Fruit fly (Drosophila melanogaster) whole organism, prepupa: ENCODE measurements around the gene CG42680.

Experiments
- CG10631 ChIP-seq: fragments of 200-800 bp; sonication (Bioruptor generic); optimal IDR thresholded peaks from 2 replicates; lab custom pipeline; 2016; ENCODE audit warnings: missing biosample characterization, missing genetic modification characterization
- CG11902 ChIP-seq: fragments of 200-800 bp; sonication (Bioruptor generic); optimal IDR thresholded peaks from 3 replicates; lab custom pipeline; 2016; ENCODE audit warnings: missing biosample characterization, missing genetic modification characterization
- CG15336 ChIP-seq: fragments of 200-800 bp; sonication (Bioruptor generic); IDR thresholded peaks from 2 replicates; pipeline ENCODE4 v1.3.6; 2022; ENCODE audit warnings: missing biosample characterization, missing genetic modification characterization
- CG1621 ChIP-seq: fragments of 200-800 bp; sonication (Bioruptor generic); optimal IDR thresholded peaks from 3 replicates; lab custom pipeline; 2018; ENCODE audit warnings: missing biosample characterization, mild to moderate bottlenecking, missing genetic modification characterization
- CG16779 ChIP-seq: fragments of 200-800 bp; sonication (Bioruptor generic); optimal IDR thresholded peaks from 3 replicates; lab custom pipeline; 2017; ENCODE audit warnings: missing biosample characterization, mild to moderate bottlenecking, missing genetic modification characterization
- CG3032 ChIP-seq: fragments of 200-800 bp; optimal IDR thresholded peaks from 2 replicates; lab custom pipeline; 2019; ENCODE audit warnings: missing biosample characterization, mild to moderate bottlenecking, missing genetic modification characterization, moderate library complexity
- CG34406 ChIP-seq: fragments of 200-800 bp; sonication (Bioruptor generic); optimal IDR thresholded peaks from 3 replicates; lab custom pipeline; 2016; ENCODE audit warnings: missing biosample characterization, missing genetic modification characterization
- CG3919 ChIP-seq: fragments of 200-800 bp; sonication (Bioruptor generic); optimal IDR thresholded peaks from 3 replicates; lab custom pipeline; 2016; ENCODE audit warnings: missing biosample characterization, missing genetic modification characterization
- CG4318 ChIP-seq: fragments of 200-800 bp; sonication (Bioruptor generic); optimal IDR thresholded peaks from 3 replicates; lab custom pipeline; 2017; ENCODE audit warnings: missing biosample characterization, mild to moderate bottlenecking, missing genetic modification characterization
- CG6163 ChIP-seq: fragments of 200-800 bp; sonication (Bioruptor generic); IDR thresholded peaks from 3 replicates; pipeline ENCODE4 v1.3.6; 2022; ENCODE audit warnings: missing biosample characterization, missing genetic modification characterization
- CG6276 ChIP-seq: fragments of 200-800 bp; sonication (Bioruptor generic); optimal IDR thresholded peaks from 2 replicates; lab custom pipeline; 2017; ENCODE audit warnings: missing biosample characterization, mild to moderate bottlenecking, missing genetic modification characterization
- CG6792 ChIP-seq: fragments of 200-800 bp; sonication (Bioruptor generic); optimal IDR thresholded peaks from 3 replicates; lab custom pipeline; 2016; ENCODE audit warnings: missing biosample characterization, missing genetic modification characterization
- CG6808 ChIP-seq: fragments of 200-800 bp; sonication (Bioruptor generic); optimal IDR thresholded peaks from 3 replicates; lab custom pipeline; 2017; ENCODE audit warnings: missing biosample characterization, missing genetic modification characterization, mild to moderate bottlenecking, moderate library complexity, missing genetic modification reagents
- CG6854 ChIP-seq: fragments of 200-800 bp; sonication (Bioruptor generic); optimal IDR thresholded peaks from 2 replicates; lab custom pipeline; 2017; ENCODE audit warnings: missing biosample characterization, mild to moderate bottlenecking, missing genetic modification characterization
- CG8319 ChIP-seq: fragments of 200-800 bp; sonication (Bioruptor generic); optimal IDR thresholded peaks from 3 replicates; lab custom pipeline; 2016; ENCODE audit warnings: missing biosample characterization, missing genetic modification characterization
- CG8632 ChIP-seq: fragments of 200-800 bp; sonication (Bioruptor generic); optimal IDR thresholded peaks from 3 replicates; lab custom pipeline; 2016; ENCODE audit warnings: missing biosample characterization, missing genetic modification characterization
- CG9139 ChIP-seq: fragments of 200-800 bp; sonication (Bioruptor generic); optimal IDR thresholded peaks from 3 replicates; lab custom pipeline; 2017; ENCODE audit warnings: missing biosample characterization, mild to moderate bottlenecking, missing genetic modification characterization
- Eip78C ChIP-seq: fragments of 200-800 bp; sonication (Bioruptor generic); peaks from one replicate; lab custom pipeline; 2016; ENCODE audit warnings: missing biosample characterization, missing genetic modification characterization
- Ets21C ChIP-seq: fragments of 200-800 bp; sonication (Bioruptor generic); optimal IDR thresholded peaks from 3 replicates; lab custom pipeline; 2016; ENCODE audit warnings: missing biosample characterization, missing genetic modification characterization
- Ets96B ChIP-seq: fragments of 200-800 bp; optimal IDR thresholded peaks from 2 replicates; lab custom pipeline; 2019; ENCODE audit warnings: missing biosample characterization, mild to moderate bottlenecking, missing genetic modification characterization, moderate library complexity
- Gug ChIP-seq: fragments of 200-800 bp; sonication (Bioruptor generic); IDR thresholded peaks from 2 replicates; pipeline ENCODE4 v1.3.6; 2022; ENCODE audit warnings: missing biosample characterization, missing genetic modification characterization
- Hr38 ChIP-seq: sonication (Bioruptor generic); optimal IDR thresholded peaks from 2 replicates; lab custom pipeline; 2016; ENCODE audit warnings: missing biosample characterization, missing genetic modification characterization
- Hr4 ChIP-seq: fragments of 200-800 bp; sonication (Bioruptor generic); optimal IDR thresholded peaks from 3 replicates; lab custom pipeline; 2016; ENCODE audit warnings: missing biosample characterization, missing genetic modification characterization
- Lpt ChIP-seq: fragments of 200-800 bp; sonication (Bioruptor generic); optimal IDR thresholded peaks from 3 replicates; lab custom pipeline; 2016; ENCODE audit warnings: missing biosample characterization, missing genetic modification characterization
- Met ChIP-seq: fragments of 200-800 bp; sonication (Bioruptor generic); optimal IDR thresholded peaks from 3 replicates; lab custom pipeline; 2016; ENCODE audit warnings: missing biosample characterization, missing genetic modification characterization
- Smox ChIP-seq: fragments of 200-800 bp; sonication (Bioruptor generic); optimal IDR thresholded peaks from 3 replicates; lab custom pipeline; 2016; ENCODE audit warnings: missing biosample characterization, missing genetic modification characterization
- Sox102F ChIP-seq: fragments of 200-800 bp; sonication (Bioruptor generic); optimal IDR thresholded peaks from 2 replicates; lab custom pipeline; 2016; ENCODE audit warnings: missing biosample characterization, mild to moderate bottlenecking, missing genetic modification characterization
- Sox14 ChIP-seq: fragments of 200-800 bp; sonication (Bioruptor generic); optimal IDR thresholded peaks from 3 replicates; lab custom pipeline; 2016; ENCODE audit warnings: missing biosample characterization, missing genetic modification characterization
- Sox15 ChIP-seq: fragments of 200-800 bp; sonication (Bioruptor generic); optimal IDR thresholded peaks from 3 replicates; lab custom pipeline; 2016; ENCODE audit warnings: missing biosample characterization, missing genetic modification characterization
- acj6 ChIP-seq: fragments of 200-800 bp; sonication (Bioruptor generic); optimal IDR thresholded peaks from 3 replicates; lab custom pipeline; 2016; ENCODE audit warnings: missing biosample characterization, missing genetic modification characterization
- dsx ChIP-seq: fragments of 200-800 bp; optimal IDR thresholded peaks from 3 replicates; lab custom pipeline; 2019; ENCODE audit warnings: missing biosample characterization, mild to moderate bottlenecking, missing genetic modification characterization, moderate library complexity; ENCODE audit not compliant: poor library complexity, severe bottlenecking
- eg ChIP-seq: fragments of 200-800 bp; sonication (Bioruptor generic); IDR thresholded peaks from 3 replicates; pipeline ENCODE4 v1.3.6; 2022; ENCODE audit warnings: missing biosample characterization, missing genetic modification characterization
- esn ChIP-seq: fragments of 200-800 bp; sonication (Bioruptor generic); optimal IDR thresholded peaks from 2 replicates; lab custom pipeline; 2016; ENCODE audit warnings: missing biosample characterization, mild to moderate bottlenecking, missing genetic modification characterization, moderate library complexity
- fd59A ChIP-seq: fragments of 200-800 bp; sonication (Bioruptor generic); optimal IDR thresholded peaks from 2 replicates; lab custom pipeline; 2017; ENCODE audit warnings: missing biosample characterization, mild to moderate bottlenecking, missing genetic modification characterization, missing genetic modification reagents
- lz ChIP-seq: fragments of 200-800 bp; sonication (Bioruptor generic); optimal IDR thresholded peaks from 3 replicates; lab custom pipeline; 2016; ENCODE audit warnings: missing biosample characterization, missing genetic modification characterization
- pdm3 ChIP-seq: fragments of 200-800 bp; sonication (Bioruptor generic); optimal IDR thresholded peaks from 3 replicates; lab custom pipeline; 2016; ENCODE audit warnings: missing biosample characterization, missing genetic modification characterization
- salr ChIP-seq, 2 experiments: fragments of 200-800 bp; sonication (Bioruptor generic); optimal IDR thresholded peaks; 3 replicates each; lab custom pipeline; 2016 to 2018; ENCODE audit warnings: missing biosample characterization in 2 of 2, missing genetic modification characterization in 2 of 2, mild to moderate bottlenecking in 1 of 2
- ss ChIP-seq, 2 experiments: fragments of 200-800 bp; sonication (Bioruptor generic); optimal IDR thresholded peaks; 2 replicates in 1 of 2; 3 replicates in 1 of 2; lab custom pipeline; 2017 to 2018; ENCODE audit warnings: mild to moderate bottlenecking in 2 of 2, missing biosample characterization in 2 of 2, missing genetic modification characterization in 2 of 2, moderate library complexity in 1 of 2
- svp ChIP-seq: fragments of 200-800 bp; sonication (Bioruptor generic); peaks from one replicate; lab custom pipeline; 2016; ENCODE audit warnings: missing biosample characterization, missing genetic modification characterization
- topi ChIP-seq: fragments of 200-800 bp; sonication (Bioruptor generic); optimal IDR thresholded peaks from 3 replicates; lab custom pipeline; 2016; ENCODE audit warnings: missing biosample characterization, missing genetic modification characterization
- vri ChIP-seq: fragments of 200-800 bp; sonication (Bioruptor generic); optimal IDR thresholded peaks from 3 replicates; lab custom pipeline; 2016; ENCODE audit warnings: missing biosample characterization, mild to moderate bottlenecking, missing genetic modification characterization

CG42680 gene

dm6 chr2L:14569301-14569700 is 18.7 kb downstream of the CG42680 start (continued):
- peak; percentile 4 for TF ChIP-seq topi (GFP tag; lab: Kevin White, UChicago)
- TF ChIP-seq CG16779 (tag; lab: Kevin White, UChicago), result no peak
- no peak for TF ChIP-seq CG6854 (GFP tag; lab: Kevin White, UChicago)
- peak; percentile 56 for TF ChIP-seq Ets96B (tag; lab: Kevin White, UChicago)
- TF ChIP-seq fd59A, result peak; percentile 61
- no peak for TF ChIP-seq Gug (GFP tag; lab: Robert Waterston, UW)
- no peak for TF ChIP-seq vri (GFP tag; lab: Kevin White, UChicago)
- TF ChIP-seq CG1621 (tag; lab: Kevin White, UChicago), result peak; percentile 2
- TF ChIP-seq CG6276, result no peak
- TF ChIP-seq salr (GFP tag; optimal IDR thresholded peaks at IDR 0.05; lab: Kevin White, UChicago), result peak in 1 of 2 experiments; percentile 48
- peak; percentile 14 for TF ChIP-seq CG3919 (GFP tag; lab: Kevin White, UChicago)
- TF ChIP-seq CG9139 (GFP tag; lab: Kevin White, UChicago), result no peak
- TF ChIP-seq CG8632 (GFP tag; lab: Kevin White, UChicago), result peak; percentile 10
- TF ChIP-seq Sox102F (GFP tag; lab: Kevin White, UChicago), result no peak
- TF ChIP-seq CG4318 (GFP tag; lab: Kevin White, UChicago), result no peak
- TF ChIP-seq Hr4 (GFP tag; lab: Kevin White, UChicago), result peak; percentile 14
- peak; percentile 26 for TF ChIP-seq CG34406 (GFP tag; lab: Kevin White, UChicago)
- TF ChIP-seq pdm3 (GFP tag; lab: Kevin White, UChicago), result peak; percentile 36
- peak; percentile 55 for TF ChIP-seq dsx (GFP tag; lab: Kevin White, UChicago)
- no peak for TF ChIP-seq Sox15 (GFP tag; lab: Kevin White, UChicago)

DNA sequence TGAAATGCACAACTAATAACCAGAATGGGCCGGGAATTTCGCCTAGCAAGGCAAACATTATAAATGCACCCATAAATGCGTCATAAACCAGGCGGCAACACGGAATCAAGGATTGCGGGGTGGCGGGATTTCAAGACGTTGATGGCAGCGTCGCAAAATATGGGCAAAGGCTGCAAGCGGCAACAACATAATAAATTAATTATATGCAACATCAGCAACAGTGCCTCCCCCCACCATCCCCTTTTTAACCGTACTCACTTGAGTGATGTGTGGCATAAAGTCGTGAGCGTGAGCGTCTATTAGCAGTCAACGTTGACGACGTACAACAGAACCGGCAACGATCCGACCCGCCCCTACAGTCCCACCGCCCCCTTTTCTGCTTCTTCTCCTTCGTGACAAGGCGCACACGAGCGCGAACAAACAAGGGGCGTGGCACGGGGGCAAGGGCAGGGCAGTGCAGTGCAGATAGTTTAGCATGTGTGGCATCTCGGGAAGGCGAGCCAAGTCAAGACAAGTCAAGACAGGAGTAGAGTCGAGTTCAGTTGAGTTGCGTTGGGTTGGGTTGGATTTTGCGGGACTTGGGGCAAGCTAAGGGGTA is 19.4 kb downstream of the CG42680 start:
- no peak for TF ChIP-seq Met
- TF ChIP-seq Ets21C (GFP tag; lab: Kevin White, UChicago), result no peak
- TF ChIP-seq vri (GFP tag; lab: Kevin White, UChicago), result no peak
- no peak for TF ChIP-seq CG9139 (GFP tag; lab: Kevin White, UChicago)
- peak; percentile 35 to 96 for TF ChIP-seq ss (GFP tag; optimal IDR thresholded peaks at IDR 0.05; lab: Kevin White, UChicago)
- TF ChIP-seq CG11902 (GFP tag; lab: Kevin White, UChicago), result no peak
- TF ChIP-seq eg, result 0 out of 3 replicates have a peak, but pooled peaks have one; percentile 41
- TF ChIP-seq fd59A, result no peak
- peak; percentile 46 for TF ChIP-seq Gug (GFP tag; lab: Robert Waterston, UW)
- peak in 1 of 2 experiments; percentile 57 for TF ChIP-seq salr (GFP tag; optimal IDR thresholded peaks at IDR 0.05; lab: Kevin White, UChicago)
- peak; percentile 36 for TF ChIP-seq Eip78C
- peak; percentile 29 for TF ChIP-seq Lpt (GFP tag; lab: Kevin White, UChicago)
- TF ChIP-seq acj6 (GFP tag; lab: Kevin White, UChicago), result no peak
- no peak for TF ChIP-seq Smox (GFP tag; lab: Kevin White, UChicago)
- TF ChIP-seq CG8632 (GFP tag; lab: Kevin White, UChicago), result no peak
- TF ChIP-seq CG6854 (GFP tag; lab: Kevin White, UChicago), result peak; percentile 33
- TF ChIP-seq dsx (GFP tag; lab: Kevin White, UChicago), result peak; percentile 72
- TF ChIP-seq topi (GFP tag; lab: Kevin White, UChicago), result no peak
- TF ChIP-seq CG10631 (GFP tag; lab: Kevin White, UChicago), result no peak
- peak; percentile 6 for TF ChIP-seq CG6808 (GFP tag; lab: Kevin White, UChicago)

- TF ChIP-seq CG6276 (no peak), svp (GFP tag; lab: Kevin White, UChicago) (no peak), CG6808 (GFP tag; lab: Kevin White, UChicago) (no peak), Sox14 (GFP tag; lab: Kevin White, UChicago) (no peak), CG6792 (GFP tag; lab: Kevin White, UChicago) (no peak), CG6163 (GFP tag; lab: Robert Waterston, UW) (no peak), ss (GFP tag; optimal IDR thresholded peaks at IDR 0.05; lab: Kevin White, UChicago) (no peak), CG8319 (GFP tag; lab: Kevin White, UChicago) (no peak), esn (GFP tag; lab: Kevin White, UChicago) (no peak), CG15336 (GFP tag; lab: Robert Waterston, UW) (no peak), Ets21C (GFP tag; lab: Kevin White, UChicago) (no peak), lz (GFP tag; lab: Kevin White, UChicago) (no peak), Hr38 (GFP tag; lab: Kevin White, UChicago) (no peak), CG3032 (tag; lab: Kevin White, UChicago) (no peak), Eip78C (no peak)
These were observed 24.4 kb downstream of the CG42680 start, which contains the start of gene CG3473 for dm6 chr2L:14563626-14564025. TSS of gene CG3473 (minus strand) at chr2L:14563726.
